Worm (Caenorhabditis elegans) whole organism, mixed stage, embryonic: ENCODE results near the gene ZK622.4.

Experiments used
- M03D4.4 ChIP-seq: sonication (generic microtip); optimal IDR thresholded peaks from 2 replicates; lab custom pipeline; 2017; ENCODE audit warnings: mild to moderate bottlenecking, missing genetic modification characterization, missing compliant biosample characterization
- bed-3 ChIP-seq: fragments of 200-800 bp; sonication (Bioruptor generic); optimal IDR thresholded peaks from 3 replicates; lab custom pipeline; 2018; ENCODE audit warnings: mild to moderate bottlenecking, missing genetic modification characterization, moderate library complexity, missing compliant biosample characterization
- blmp-1 ChIP-seq: fragments of 150-350 bp; optimal IDR thresholded peaks from 2 replicates; lab custom pipeline; 2014; ENCODE audit warnings: missing biosample characterization, missing genetic modification characterization
- ceh-39 ChIP-seq: fragments of 150-350 bp; optimal IDR thresholded peaks from 2 replicates; lab custom pipeline; 2014; ENCODE audit warnings: missing biosample characterization, missing genetic modification characterization
- ceh-43 ChIP-seq: fragments of 200-800 bp; sonication (Bioruptor generic); optimal IDR thresholded peaks from 2 replicates; lab custom pipeline; 2018; ENCODE audit warnings: mild to moderate bottlenecking, missing genetic modification characterization, moderate library complexity, missing compliant biosample characterization
- ceh-83 ChIP-seq: fragments of 200-800 bp; sonication (Bioruptor generic); optimal IDR thresholded peaks from 2 replicates; lab custom pipeline; 2018; ENCODE audit warnings: mild to moderate bottlenecking, missing genetic modification characterization, missing compliant biosample characterization
- ces-1 ChIP-seq: fragments of 150-350 bp; optimal IDR thresholded peaks from 2 replicates; lab custom pipeline; 2014; ENCODE audit warnings: missing biosample characterization, missing genetic modification reagents, missing genetic modification characterization
- cnd-1 ChIP-seq: fragments of 200-800 bp; sonication (Bioruptor generic); optimal IDR thresholded peaks from 2 replicates; lab custom pipeline; 2018; ENCODE audit warnings: mild to moderate bottlenecking, missing genetic modification characterization, missing compliant biosample characterization
- drap-1 ChIP-seq: fragments of 200-800 bp; sonication (Bioruptor generic); optimal IDR thresholded peaks from 3 replicates; lab custom pipeline; 2018; ENCODE audit warnings: mild to moderate bottlenecking, missing genetic modification characterization, missing compliant biosample characterization
- elt-1 ChIP-seq: sonication (generic microtip); optimal IDR thresholded peaks from 2 replicates; lab custom pipeline; 2017; ENCODE audit warnings: missing genetic modification characterization, mild to moderate bottlenecking, missing compliant biosample characterization, antibody characterized with exemption, moderate library complexity, borderline replicate concordance; ENCODE audit not compliant: insufficient read depth
- elt-3 ChIP-seq: fragments of 150-350 bp; optimal IDR thresholded peaks from 2 replicates; lab custom pipeline; 2014; ENCODE audit warnings: missing biosample characterization, missing genetic modification characterization
- flh-1 ChIP-seq: fragments of 200-800 bp; sonication (Bioruptor generic); optimal IDR thresholded peaks from 2 replicates; lab custom pipeline; 2018; ENCODE audit warnings: mild to moderate bottlenecking, missing genetic modification characterization, moderate library complexity, missing compliant biosample characterization
- ham-2 ChIP-seq: fragments of 200-800 bp; sonication (Bioruptor generic); optimal IDR thresholded peaks from 2 replicates; lab custom pipeline; 2018; ENCODE audit warnings: mild to moderate bottlenecking, missing genetic modification characterization, missing compliant biosample characterization
- hlh-1 ChIP-seq: fragments of 150-350 bp; optimal IDR thresholded peaks from 2 replicates; lab custom pipeline; 2014; ENCODE audit warnings: missing biosample characterization, missing genetic modification reagents, missing genetic modification characterization
- lin-13 ChIP-seq: fragments of 150-350 bp; optimal IDR thresholded peaks from 2 replicates; lab custom pipeline; 2014; ENCODE audit warnings: missing biosample characterization, missing genetic modification characterization
- lin-32 ChIP-seq: fragments of 200-800 bp; sonication (Bioruptor generic); optimal IDR thresholded peaks from 2 replicates; lab custom pipeline; 2018; ENCODE audit warnings: mild to moderate bottlenecking, missing genetic modification characterization, missing compliant biosample characterization
- lsy-2 ChIP-seq: fragments of 150-350 bp; optimal IDR thresholded peaks from 2 replicates; lab custom pipeline; 2014; ENCODE audit warnings: missing biosample characterization, missing genetic modification characterization
- mab-5 ChIP-seq: fragments of 150-350 bp; optimal IDR thresholded peaks from 2 replicates; lab custom pipeline; 2014; ENCODE audit warnings: missing biosample characterization, missing genetic modification characterization
- mep-1 ChIP-seq: fragments of 150-350 bp; optimal IDR thresholded peaks from 2 replicates; lab custom pipeline; 2017; ENCODE audit warnings: missing biosample characterization, missing genetic modification reagents, missing genetic modification characterization, inconsistent platforms
- mls-2 ChIP-seq: sonication (generic microtip); optimal IDR thresholded peaks from 2 replicates; lab custom pipeline; 2016; ENCODE audit warnings: mild to moderate bottlenecking, missing genetic modification characterization, moderate library complexity, missing compliant biosample characterization
- nhr-12 ChIP-seq: fragments of 150-350 bp; optimal IDR thresholded peaks from 2 replicates; lab custom pipeline; 2014; ENCODE audit warnings: missing biosample characterization, missing genetic modification characterization
- nhr-2 ChIP-seq: fragments of 150-350 bp; optimal IDR thresholded peaks from 2 replicates; lab custom pipeline; 2014; ENCODE audit warnings: missing biosample characterization, missing genetic modification characterization
- nhr-237 ChIP-seq: fragments of 150-350 bp; optimal IDR thresholded peaks from 2 replicates; lab custom pipeline; 2014; ENCODE audit warnings: missing biosample characterization, missing genetic modification characterization
- pha-4 ChIP-seq: fragments of 150-350 bp; optimal IDR thresholded peaks from 2 replicates; lab custom pipeline; 2018; ENCODE audit warnings: missing biosample characterization, missing genetic modification reagents, missing genetic modification characterization
- sem-2 ChIP-seq: fragments of 200-800 bp; sonication (Bioruptor generic); optimal IDR thresholded peaks from 2 replicates; lab custom pipeline; 2018; ENCODE audit warnings: mild to moderate bottlenecking, missing genetic modification characterization, missing compliant biosample characterization
- snpc-4 ChIP-seq: fragments of 150-350 bp; optimal IDR thresholded peaks from 2 replicates; lab custom pipeline; 2014; ENCODE audit warnings: missing biosample characterization, missing genetic modification characterization
- sptf-1 ChIP-seq: sonication (generic microtip); optimal IDR thresholded peaks from 2 replicates; lab custom pipeline; 2017; ENCODE audit warnings: mild to moderate bottlenecking, missing genetic modification characterization, moderate library complexity, missing compliant biosample characterization
- tbx-8 ChIP-seq: fragments of 200-800 bp; sonication (Bioruptor generic); optimal IDR thresholded peaks from 2 replicates; lab custom pipeline; 2018; ENCODE audit warnings: mild to moderate bottlenecking, missing genetic modification characterization, moderate library complexity, missing compliant biosample characterization
- unc-120 ChIP-seq: sonication (generic microtip); optimal IDR thresholded peaks from 2 replicates; lab custom pipeline; 2017; ENCODE audit warnings: missing genetic modification characterization, missing compliant biosample characterization; ENCODE audit not compliant: poor library complexity, severe bottlenecking
- unc-39 ChIP-seq: fragments of 150-350 bp; optimal IDR thresholded peaks from 2 replicates; lab custom pipeline; 2014; ENCODE audit warnings: missing biosample characterization, missing genetic modification characterization
- unc-62 ChIP-seq: fragments of 150-350 bp; optimal IDR thresholded peaks from 2 replicates; lab custom pipeline; 2014; ENCODE audit warnings: missing biosample characterization, missing genetic modification reagents, missing genetic modification characterization
- zip-8 ChIP-seq: fragments of 150-350 bp; optimal IDR thresholded peaks from 2 replicates; lab custom pipeline; 2014; ENCODE audit warnings: missing biosample characterization, missing genetic modification characterization
- ztf-11 ChIP-seq: fragments of 150-350 bp; optimal IDR thresholded peaks from 2 replicates; lab custom pipeline; 2014; ENCODE audit warnings: missing biosample characterization, missing genetic modification characterization

The ZK622.4 gene

ce11 chrII:5337495-5337840 is 45.0 kb downstream of the ZK622.4 start:
- TF ChIP-seq blmp-1 (tag; lab: Kevin White, UChicago) (no peak), lin-32 (GFP tag; lab: Kevin White, UChicago) (no peak), tbx-8 (GFP tag; lab: Kevin White, UChicago) (no peak), unc-120 (tag; lab: Kevin White, UChicago) (no peak), nhr-2 (tag; lab: Kevin White, UChicago) (no peak), M03D4.4 (no peak), ceh-83 (no peak), zip-8 (tag; lab: Kevin White, UChicago) (no peak), sem-2 (GFP tag; lab: Kevin White, UChicago) (no peak), ceh-43 (GFP tag; lab: Kevin White, UChicago) (no peak), ham-2 (GFP tag; lab: Kevin White, UChicago) (no peak)
- TF ChIP-seq, all 35 proteins: peak for 0

ce11 chrII:5338301-5338700 is 45.8 kb downstream of the ZK622.4 start:
- TF ChIP-seq sptf-1 (no peak), mep-1 (no peak), elt-1 (tag; lab: Kevin White, UChicago) (no peak), blmp-1 (tag; lab: Kevin White, UChicago) (no peak), ztf-11 (tag; lab: Kevin White, UChicago) (no peak), ceh-83 (no peak), mls-2 (tag; lab: Kevin White, UChicago) (no peak), zip-8 (tag; lab: Kevin White, UChicago) (no peak), ceh-39 (no peak), tbx-8 (GFP tag; lab: Kevin White, UChicago) (no peak), lin-13 (tag; lab: Kevin White, UChicago) (no peak), hlh-1 (no peak), nhr-12 (tag; lab: Kevin White, UChicago) (no peak), snpc-4 (tag; lab: Kevin White, UChicago) (no peak), nhr-2 (tag; lab: Kevin White, UChicago) (no peak), sem-2 (GFP tag; lab: Kevin White, UChicago) (no peak)

ce11 chrII:5339547-5339946 is 47.0 kb downstream of the ZK622.4 start:
- TF ChIP-seq mep-1 (no peak), ceh-83 (no peak), elt-3 (tag; lab: Kevin White, UChicago) (no peak), blmp-1 (tag; lab: Kevin White, UChicago) (no peak), nhr-237 (tag; lab: Kevin White, UChicago) (no peak), mab-5 (tag; lab: Kevin White, UChicago) (no peak), snpc-4 (tag; lab: Kevin White, UChicago) (no peak), ham-2 (GFP tag; lab: Kevin White, UChicago) (no peak), lin-32 (GFP tag; lab: Kevin White, UChicago) (no peak), bed-3 (GFP tag; lab: Kevin White, UChicago) (no peak), nhr-12 (tag; lab: Kevin White, UChicago) (no peak), cnd-1 (tag; lab: Kevin White, UChicago) (no peak), tbx-8 (GFP tag; lab: Kevin White, UChicago) (no peak), unc-39 (tag; lab: Kevin White, UChicago) (no peak)

- TF ChIP-seq nhr-237 (tag; lab: Kevin White, UChicago) (no peak), mls-2 (tag; lab: Kevin White, UChicago) (no peak), unc-62 (GFP tag; lab: Kevin White, UChicago) (no peak), nhr-2 (tag; lab: Kevin White, UChicago) (no peak), ces-1 (peak; percentile 42)
These were observed 48.4 kb downstream of the ZK622.4 start for ce11 chrII:5340672-5341568.

ce11 chrII:5341573-5341972 is 49.1 kb downstream of the ZK622.4 start:
- TF ChIP-seq bed-3 (GFP tag; lab: Kevin White, UChicago) (no peak), flh-1 (GFP tag; lab: Kevin White, UChicago) (no peak), drap-1 (no peak), pha-4 (no peak), nhr-12 (tag; lab: Kevin White, UChicago) (no peak), mls-2 (tag; lab: Kevin White, UChicago) (no peak), ces-1 (no peak), lsy-2 (tag; lab: Kevin White, UChicago) (no peak), tbx-8 (GFP tag; lab: Kevin White, UChicago) (no peak), lin-32 (GFP tag; lab: Kevin White, UChicago) (no peak), zip-8 (tag; lab: Kevin White, UChicago) (no peak), sptf-1 (no peak)
